Fruit fly (Drosophila melanogaster) whole organism, embryonic: ENCODE data around the gene Trs23.
A peak's percentile ranks its signal among the peaks of the same experiment; 100 is the strongest.

Experiments used
- CG12744 ChIP-seq: fragments of 200-800 bp; sonication (Bioruptor generic); optimal IDR thresholded peaks from 2 replicates; lab custom pipeline; 2016; ENCODE audit warnings: missing biosample characterization, missing genetic modification characterization
- CG13624 ChIP-seq: fragments of 200-800 bp; sonication (Bioruptor generic); optimal IDR thresholded peaks from 2 replicates; lab custom pipeline; 2016; ENCODE audit warnings: missing biosample characterization, missing genetic modification characterization
- CG14441 ChIP-seq: fragments of 200-800 bp; sonication (Bioruptor generic); IDR thresholded peaks from 2 replicates; pipeline ENCODE4 v1.3.6; 2022; ENCODE audit warnings: missing biosample characterization, missing genetic modification characterization
- CG15073 ChIP-seq: fragments of 200-800 bp; sonication (Bioruptor generic); optimal IDR thresholded peaks from 2 replicates; lab custom pipeline; 2016; ENCODE audit warnings: missing biosample characterization, missing genetic modification characterization
- CG18011 ChIP-seq: fragments of 200-800 bp; sonication (Bioruptor generic); optimal IDR thresholded peaks from 2 replicates; lab custom pipeline; 2017; ENCODE audit warnings: missing biosample characterization, missing genetic modification characterization, mild to moderate bottlenecking, moderate library complexity, missing genotype
- CG2120 ChIP-seq: fragments of 200-800 bp; sonication (Bioruptor generic); optimal IDR thresholded peaks from 3 replicates; lab custom pipeline; 2016; ENCODE audit warnings: missing biosample characterization, missing genetic modification characterization
- CG3281 ChIP-seq: fragments of 200-800 bp; sonication (Bioruptor generic); optimal IDR thresholded peaks from 3 replicates; lab custom pipeline; 2017; ENCODE audit warnings: missing biosample characterization, mild to moderate bottlenecking, missing genetic modification characterization
- CG34376 ChIP-seq: fragments of 200-800 bp; sonication (Bioruptor generic); optimal IDR thresholded peaks from 2 replicates; lab custom pipeline; 2018; ENCODE audit warnings: missing biosample characterization, mild to moderate bottlenecking, missing genetic modification characterization
- CG4282 ChIP-seq: fragments of 200-800 bp; sonication (Bioruptor generic); optimal IDR thresholded peaks from 2 replicates; lab custom pipeline; 2016; ENCODE audit warnings: missing biosample characterization, missing genetic modification characterization
- CG4730 ChIP-seq: fragments of 200-800 bp; sonication (Bioruptor generic); IDR thresholded peaks from 2 replicates; pipeline ENCODE4 v1.3.6; 2022; ENCODE audit warnings: missing biosample characterization, missing genetic modification characterization
- CG4854 ChIP-seq: fragments of 200-800 bp; sonication (Bioruptor generic); optimal IDR thresholded peaks from 2 replicates; lab custom pipeline; 2016; ENCODE audit warnings: missing biosample characterization, missing genetic modification characterization, inconsistent platforms
- CG6765 ChIP-seq: fragments of 200-800 bp; sonication (Bioruptor generic); optimal IDR thresholded peaks from 3 replicates; lab custom pipeline; 2017; ENCODE audit warnings: missing biosample characterization, mild to moderate bottlenecking, missing genetic modification characterization
- CG7556 ChIP-seq: fragments of 200-800 bp; sonication (Bioruptor generic); optimal IDR thresholded peaks from 2 replicates; lab custom pipeline; 2017; ENCODE audit warnings: missing biosample characterization, mild to moderate bottlenecking, missing genetic modification characterization
- CG9817 ChIP-seq: fragments of 200-800 bp; sonication (Bioruptor generic); optimal IDR thresholded peaks from 2 replicates; lab custom pipeline; 2018; ENCODE audit warnings: missing biosample characterization, mild to moderate bottlenecking, missing genetic modification characterization, moderate library complexity
- CoRest ChIP-seq: fragments of 200-800 bp; sonication (Bioruptor generic); optimal IDR thresholded peaks from 3 replicates; lab custom pipeline; 2018; ENCODE audit warnings: missing biosample characterization, mild to moderate bottlenecking, missing genetic modification characterization, moderate library complexity
- D19B ChIP-seq: fragments of 200-800 bp; sonication (Bioruptor generic); optimal IDR thresholded peaks from 2 replicates; lab custom pipeline; 2017; ENCODE audit warnings: missing biosample characterization, mild to moderate bottlenecking, missing genetic modification characterization
- Hey ChIP-seq: fragments of 200-800 bp; sonication (Bioruptor generic); optimal IDR thresholded peaks from 3 replicates; lab custom pipeline; 2018; ENCODE audit warnings: missing biosample characterization, mild to moderate bottlenecking, missing genetic modification characterization
- Hmr ChIP-seq: fragments of 200-800 bp; sonication (Bioruptor generic); optimal IDR thresholded peaks from 3 replicates; lab custom pipeline; 2017; ENCODE audit warnings: mild to moderate bottlenecking, missing biosample characterization, missing genetic modification reagents, missing genetic modification characterization
- Hr39 ChIP-seq: fragments of >200 bp; optimal IDR thresholded peaks from 2 replicates; lab custom pipeline; 2017
- MTF-1 ChIP-seq: fragments of 200-800 bp; sonication (Bioruptor generic); optimal IDR thresholded peaks from 2 replicates; lab custom pipeline; 2018; ENCODE audit warnings: missing biosample characterization, mild to moderate bottlenecking, missing genetic modification characterization, borderline replicate concordance
- Meics ChIP-seq: fragments of 200-800 bp; sonication (Bioruptor generic); optimal IDR thresholded peaks from 2 replicates; lab custom pipeline; 2017; ENCODE audit warnings: missing biosample characterization, mild to moderate bottlenecking, missing genetic modification characterization
- Nf-YB ChIP-seq: fragments of 200-800 bp; sonication (Bioruptor generic); optimal IDR thresholded peaks from 3 replicates; lab custom pipeline; 2019; ENCODE audit warnings: missing biosample characterization, mild to moderate bottlenecking, missing genetic modification characterization, moderate library complexity
- bab2 ChIP-seq: fragments of 200-800 bp; sonication (Bioruptor generic); optimal IDR thresholded peaks from 2 replicates; lab custom pipeline; 2016; ENCODE audit warnings: missing biosample characterization, missing genetic modification characterization
- cas ChIP-seq: fragments of 200-800 bp; sonication (Bioruptor generic); IDR thresholded peaks from 2 replicates; pipeline ENCODE4 v1.3.6; 2022; ENCODE audit warnings: missing biosample characterization, missing genetic modification characterization
- chinmo ChIP-seq: fragments of 200-800 bp; sonication (Bioruptor generic); IDR thresholded peaks from 4 replicates; pipeline ENCODE4 v1.3.6; 2022; ENCODE audit warnings: missing biosample characterization, missing genetic modification characterization; ENCODE audit not compliant: partially characterized antibody
- crol ChIP-seq: fragments of 200-800 bp; sonication (Bioruptor generic); IDR thresholded peaks from 2 replicates; pipeline ENCODE4 v1.3.6; 2022; ENCODE audit warnings: missing biosample characterization, missing genetic modification characterization
- cwo ChIP-seq: fragments of 200-800 bp; sonication (Bioruptor generic); optimal IDR thresholded peaks from 3 replicates; lab custom pipeline; 2017; ENCODE audit warnings: missing biosample characterization, missing genetic modification characterization, mild to moderate bottlenecking, moderate library complexity, missing genetic modification reagents
- ewg ChIP-seq: fragments of 200-800 bp; sonication (Bioruptor generic); optimal IDR thresholded peaks from 3 replicates; lab custom pipeline; 2017; ENCODE audit warnings: mild to moderate bottlenecking, missing biosample characterization, missing genetic modification reagents, missing genetic modification characterization
- gem ChIP-seq: fragments of 200-800 bp; sonication (Bioruptor generic); optimal IDR thresholded peaks from 2 replicates; lab custom pipeline; 2019; ENCODE audit warnings: missing biosample characterization, mild to moderate bottlenecking, missing genetic modification characterization, moderate library complexity
- grn ChIP-seq: fragments of 200-800 bp; sonication (Bioruptor generic); optimal IDR thresholded peaks from 3 replicates; lab custom pipeline; 2017; ENCODE audit warnings: missing biosample characterization, missing genetic modification characterization
- mirr ChIP-seq: fragments of 200-800 bp; sonication (Bioruptor generic); optimal IDR thresholded peaks from 3 replicates; lab custom pipeline; 2018; ENCODE audit warnings: missing biosample characterization, mild to moderate bottlenecking, missing genetic modification characterization
- sens ChIP-seq: fragments of 200-800 bp; sonication (Bioruptor generic); peaks from one replicate; lab custom pipeline; 2016; ENCODE audit warnings: missing biosample characterization, missing genetic modification characterization
- seq ChIP-seq: fragments of 200-800 bp; sonication (Bioruptor generic); IDR thresholded peaks from 2 replicates; pipeline ENCODE4 v1.3.6; 2022; ENCODE audit warnings: missing biosample characterization, missing genetic modification characterization
- sqz ChIP-seq: fragments of 200-800 bp; sonication (Bioruptor generic); optimal IDR thresholded peaks from 3 replicates; lab custom pipeline; 2018; ENCODE audit warnings: missing biosample characterization, mild to moderate bottlenecking, missing genetic modification characterization
- ssp ChIP-seq: fragments of 200-800 bp; sonication (Bioruptor generic); IDR thresholded peaks from 2 replicates; pipeline ENCODE4 v1.3.6; 2022; ENCODE audit warnings: missing biosample characterization, missing genetic modification characterization
- stc ChIP-seq: fragments of 200-800 bp; sonication (Bioruptor generic); IDR thresholded peaks from 2 replicates; pipeline ENCODE4 v1.3.6; 2022; ENCODE audit warnings: missing biosample characterization, missing genetic modification characterization
- sug ChIP-seq: fragments of 200-800 bp; optimal IDR thresholded peaks from 2 replicates; lab custom pipeline; 2019; ENCODE audit warnings: missing biosample characterization, mild to moderate bottlenecking, missing genetic modification characterization, moderate library complexity
- tap ChIP-seq: fragments of 200-800 bp; optimal IDR thresholded peaks from 3 replicates; lab custom pipeline; 2019; ENCODE audit warnings: missing biosample characterization, mild to moderate bottlenecking, missing genetic modification characterization, moderate library complexity
- tgo ChIP-seq: fragments of 200-800 bp; sonication (Bioruptor generic); IDR thresholded peaks from 3 replicates; pipeline ENCODE4 v1.3.6; 2022; ENCODE audit warnings: missing biosample characterization, missing genetic modification characterization
- tll ChIP-seq, 2 experiments: fragments of 200-800 bp in 1 of 2; fragments of >200 bp in 1 of 2; sonication (Bioruptor generic) in 1 of 2; optimal IDR thresholded peaks; 2 replicates each; lab custom pipeline; 2017 to 2019; ENCODE audit warnings: missing biosample characterization in 2 of 2, missing genetic modification characterization in 2 of 2, mild to moderate bottlenecking in 1 of 2, moderate library complexity in 1 of 2

Trs23 gene

dm6 chr2L:8697915-8698627, 12.0 kb downstream of the Trs23 start (continued):
- peak; percentile 29 for TF ChIP-seq cwo
- TF ChIP-seq CG4282 (GFP tag; lab: Kevin White, UChicago): no peak
- TF ChIP-seq Hey: peak; percentile 90
- TF ChIP-seq crol: peak; percentile 43; the same call in 1 of the 2 replicates
- TF ChIP-seq CG2120 (GFP tag; lab: Kevin White, UChicago): peak; percentile 61
- peak; percentile 78; the same call in 2 of the 4 replicates for TF ChIP-seq chinmo (GFP tag; lab: Robert Waterston, UW)
- peak; percentile 24; the same call in 1 of the 2 replicates for TF ChIP-seq CG14441
- peak; percentile 52 for TF ChIP-seq CG34376 (GFP tag; lab: Kevin White, UChicago)
- TF ChIP-seq CG18011 (GFP tag; lab: Kevin White, UChicago): no peak
- peak; percentile 0 for TF ChIP-seq Meics
- no peak for TF ChIP-seq seq (GFP tag; lab: Robert Waterston, UW)
- TF ChIP-seq CG4854 (GFP tag; lab: Kevin White, UChicago): no peak
- TF ChIP-seq Hr39: no peak
- TF ChIP-seq ewg (GFP tag; lab: Kevin White, UChicago): no peak
- no peak for TF ChIP-seq sqz
- peak; percentile 9 for TF ChIP-seq CG7556 (GFP tag; lab: Kevin White, UChicago)
- peak; percentile 37 for TF ChIP-seq Hmr (GFP tag; lab: Kevin White, UChicago)
- peak; percentile 24 for TF ChIP-seq CG13624 (GFP tag; lab: Kevin White, UChicago)
- peak; percentile 74 for TF ChIP-seq MTF-1 (GFP tag; lab: Kevin White, UChicago)
- TF ChIP-seq Nf-YB (GFP tag; lab: Kevin White, UChicago): peak; percentile 18
- TF ChIP-seq D19B (GFP tag; lab: Kevin White, UChicago): peak; percentile 93
- TF ChIP-seq bab2 (GFP tag; lab: Kevin White, UChicago): peak; percentile 12
- no peak for TF ChIP-seq tll (GFP tag; optimal IDR thresholded peaks at IDR 0.05; lab: Kevin White, UChicago)
- TF ChIP-seq grn: peak; percentile 83
- peak; percentile 54 for TF ChIP-seq sens (GFP tag; lab: Kevin White, UChicago)
- no peak for TF ChIP-seq CG9817 (tag; lab: Kevin White, UChicago)
- no peak for TF ChIP-seq tap (tag; lab: Kevin White, UChicago)
- TF ChIP-seq gem (tag; lab: Kevin White, UChicago): peak; percentile 29
- TF ChIP-seq CG6765 (GFP tag; lab: Kevin White, UChicago): peak; percentile 14
- TF ChIP-seq sug (tag; lab: Kevin White, UChicago): peak; percentile 98
- no peak for TF ChIP-seq ssp (GFP tag; lab: Robert Waterston, UW)
- TF ChIP-seq stc (GFP tag; lab: Robert Waterston, UW): 0 out of 2 replicates have a peak, but pooled peaks have one; percentile 8
- TF ChIP-seq CG4730 (GFP tag; lab: Robert Waterston, UW): no peak
- no peak for TF ChIP-seq tgo (GFP tag; lab: Robert Waterston, UW)
- no peak for TF ChIP-seq CG15073 (GFP tag; lab: Kevin White, UChicago)
- TF ChIP-seq cas (GFP tag; lab: Robert Waterston, UW): no peak
- TF ChIP-seq CG3281 (GFP tag; lab: Kevin White, UChicago): peak; percentile 30
- TF ChIP-seq CoRest (tag; lab: Kevin White, UChicago): peak; percentile 18
- no peak for TF ChIP-seq CG12744 (GFP tag; lab: Kevin White, UChicago)
- peak; percentile 54 for TF ChIP-seq mirr
